Worm (Caenorhabditis elegans): ENCODE results near the gene tmd-2.

tmd-2 gene

ce11 chrV:8348959-8349389 lies 14.5 kb downstream of the tmd-2 start:
- TF ChIP-seq nhr-11 (tag; optimal IDR thresholded peaks at IDR 0.05) (no peak), zag-1 (tag; optimal IDR thresholded peaks at IDR 0.05) (peak; percentile 46), ztf-1 (GFP tag; conservative IDR thresholded peaks at IDR 0.05) (no peak), gmeb-1 (tag; optimal IDR thresholded peaks at IDR 0.05) (peak; percentile 88), nhr-237 (tag; optimal IDR thresholded peaks at IDR 0.05) (peak; percentile 69), nhr-25 (tag; optimal IDR thresholded peaks at IDR 0.05) (peak; percentile 56), crh-2 (tag; optimal IDR thresholded peaks at IDR 0.05) (peak; percentile 89), alr-1 (tag; optimal IDR thresholded peaks at IDR 0.05) (no peak), mab-5 (tag; optimal IDR thresholded peaks at IDR 0.05) (peak; percentile 47), sem-4 (tag; optimal IDR thresholded peaks at IDR 0.05) (peak; percentile 29), ama-1 (optimal IDR thresholded peaks at IDR 0.05) (peak; percentile 98), lin-11 (tag; optimal IDR thresholded peaks at IDR 0.05) (no peak), mdl-1 (tag; optimal IDR thresholded peaks at IDR 0.05) (peak in 1 of 2 experiments; percentile 27), nhr-6 (tag; optimal IDR thresholded peaks at IDR 0.05) (peak; percentile 51), sma-3 (GFP tag; optimal IDR thresholded peaks at IDR 0.05) (peak; percentile 94), skn-1 (tag; optimal IDR thresholded peaks at IDR 0.05) (no peak), lin-13 (GFP tag; optimal IDR thresholded peaks at IDR 0.05) (peak; percentile 75), unc-39 (tag; optimal IDR thresholded peaks at IDR 0.05) (no peak), ztf-11 (tag; optimal IDR thresholded peaks at IDR 0.05) (no peak), unc-62 (GFP tag; optimal IDR thresholded peaks at IDR 0.05) (peak; percentile 30), elt-3 (tag; optimal IDR thresholded peaks at IDR 0.05) (no peak), ceh-82 (tag; optimal IDR thresholded peaks at IDR 0.05) (no peak), nhr-12 (tag; optimal IDR thresholded peaks at IDR 0.05) (no peak), ceh-16 (tag; optimal IDR thresholded peaks at IDR 0.05) (peak; percentile 47), dmd-4 (tag; optimal IDR thresholded peaks at IDR 0.05) (no peak), ZK546.5 (tag; optimal IDR thresholded peaks at IDR 0.05) (peak; percentile 13), C34F6.9 (tag; optimal IDR thresholded peaks at IDR 0.05) (no peak), peb-1 (tag; optimal IDR thresholded peaks at IDR 0.05) (no peak), blmp-1 (tag; optimal IDR thresholded peaks at IDR 0.05; ENCODE audit: insufficient read depth) (peak; percentile 21), nhr-23 (tag; optimal IDR thresholded peaks at IDR 0.05) (no peak), elt-1 (tag; optimal IDR thresholded peaks at IDR 0.05) (no peak), ztf-4 (tag; optimal IDR thresholded peaks at IDR 0.05) (peak; percentile 62), nhr-129 (tag; optimal IDR thresholded peaks at IDR 0.05) (peak; percentile 64), unc-55 (GFP tag; optimal IDR thresholded peaks at IDR 0.05) (peak; percentile 77), nhr-10 (tag; optimal IDR thresholded peaks at IDR 0.05) (peak; percentile 56), sma-9 (GFP tag; optimal IDR thresholded peaks at IDR 0.05) (peak; percentile 97), sma-9 (tag; optimal IDR thresholded peaks at IDR 0.05) (no peak), fos-1 (tag; optimal IDR thresholded peaks at IDR 0.05) (peak; percentile 84), egl-27 (tag; optimal IDR thresholded peaks at IDR 0.05) (peak; percentile 74), aly-2 (tag; optimal IDR thresholded peaks at IDR 0.05) (no peak), Y55F3AM.14 (GFP tag; optimal IDR thresholded peaks at IDR 0.05) (peak; percentile 73), lsy-2 (tag; optimal IDR thresholded peaks at IDR 0.05) (peak; percentile 56 to 82), lin-39 (tag; optimal IDR thresholded peaks at IDR 0.05) (no peak), snpc-4 (tag; optimal IDR thresholded peaks at IDR 0.05) (peak; percentile 99), nhr-77 (tag; optimal IDR thresholded peaks at IDR 0.05) (no peak), R02D3.7 (tag; optimal IDR thresholded peaks at IDR 0.05) (peak; percentile 36), F13H6.1 (tag; optimal IDR thresholded peaks at IDR 0.05) (peak; percentile 89), mbf-1 (tag; optimal IDR thresholded peaks at IDR 0.05) (no peak), nhr-21 (tag; optimal IDR thresholded peaks at IDR 0.05) (peak; percentile 77)
